Fruit fly (Drosophila melanogaster): ENCODE measurements around the gene CG15347.

DNA sequence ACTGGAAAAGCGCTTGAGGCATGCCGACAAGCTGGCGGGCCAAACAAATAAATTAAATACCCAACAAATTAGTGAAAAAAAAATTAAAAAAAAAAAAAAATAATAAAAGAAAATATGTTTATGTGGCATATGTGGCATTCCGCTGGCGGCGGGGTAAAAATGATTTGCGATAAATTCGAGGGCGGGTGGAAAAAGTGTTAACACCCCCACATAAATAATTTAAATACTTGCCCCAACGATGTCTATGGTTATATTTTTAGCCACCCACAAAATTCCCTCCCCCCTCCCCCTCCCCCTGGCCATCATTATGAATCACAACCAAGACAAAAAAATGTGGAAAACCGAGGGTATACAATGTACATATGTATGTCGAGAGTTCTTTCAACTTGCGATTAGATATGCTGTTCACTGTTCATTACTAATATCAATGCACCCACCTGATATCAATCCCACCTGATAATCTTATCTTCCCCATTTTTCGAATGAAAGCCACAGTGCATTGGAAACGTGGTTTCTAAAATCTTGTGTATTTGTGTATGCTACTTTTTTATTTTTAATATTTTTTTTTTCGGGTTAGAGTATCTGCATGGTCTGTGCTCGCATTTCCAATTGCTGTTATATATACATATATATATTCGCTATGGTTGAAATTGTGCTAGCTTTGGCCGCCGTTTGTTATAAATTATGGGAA is 10.3 kb downstream of the CG15347 start:
- TF ChIP-seq CTCF (optimal IDR thresholded peaks at IDR 0.05) (no peak), CG8478 (optimal IDR thresholded peaks at IDR 0.05) (no peak)

All from S2 (cell line).